Fruit fly (Drosophila melanogaster) whole organism, embryonic: ENCODE results near the gene wek.
A peak's percentile ranks its signal among the peaks of the same experiment; 100 is the strongest.

Source experiments
- Bteb2 ChIP-seq: fragments of 200-800 bp; sonication (Bioruptor generic); optimal IDR thresholded peaks from 2 replicates; lab custom pipeline; 2016; ENCODE audit warnings: missing biosample characterization, missing genetic modification characterization
- CG10267 ChIP-seq: fragments of 200-800 bp; sonication (Bioruptor generic); optimal IDR thresholded peaks from 2 replicates; lab custom pipeline; 2018; ENCODE audit warnings: missing biosample characterization, mild to moderate bottlenecking, missing genetic modification characterization, moderate library complexity
- CG10462 ChIP-seq: fragments of 200-800 bp; sonication (Bioruptor generic); optimal IDR thresholded peaks from 2 replicates; lab custom pipeline; 2016; ENCODE audit warnings: missing biosample characterization, missing genetic modification characterization
- CG10979 ChIP-seq: fragments of 200-800 bp; sonication (Bioruptor generic); optimal IDR thresholded peaks from 2 replicates; lab custom pipeline; 2018; ENCODE audit warnings: missing biosample characterization, mild to moderate bottlenecking, missing genetic modification characterization, moderate library complexity
- CG11247 ChIP-seq: fragments of 200-800 bp; sonication (Bioruptor generic); IDR thresholded peaks from 2 replicates; pipeline ENCODE4 v1.3.6; 2022; ENCODE audit warnings: missing biosample characterization, missing genetic modification characterization
- CG11398 ChIP-seq: fragments of 200-800 bp; sonication (Bioruptor generic); optimal IDR thresholded peaks from 2 replicates; lab custom pipeline; 2016; ENCODE audit warnings: missing biosample characterization, missing genetic modification characterization
- CG12391 ChIP-seq: fragments of 200-800 bp; sonication (Bioruptor generic); optimal IDR thresholded peaks from 3 replicates; lab custom pipeline; 2018; ENCODE audit warnings: missing biosample characterization, mild to moderate bottlenecking, missing genetic modification characterization, moderate library complexity
- CG12942 ChIP-seq: fragments of 200-800 bp; sonication (Bioruptor generic); optimal IDR thresholded peaks from 3 replicates; lab custom pipeline; 2016; ENCODE audit warnings: missing biosample characterization, missing genetic modification characterization
- CG13287 ChIP-seq: fragments of 200-800 bp; sonication (Bioruptor generic); IDR thresholded peaks from 2 replicates; pipeline ENCODE4 v1.3.6; 2022; ENCODE audit warnings: missing biosample characterization, missing genetic modification characterization; ENCODE audit not compliant: partially characterized antibody
- CG13775 ChIP-seq: fragments of 200-800 bp; sonication (Bioruptor generic); optimal IDR thresholded peaks from 3 replicates; lab custom pipeline; 2017; ENCODE audit warnings: missing biosample characterization, mild to moderate bottlenecking, missing genetic modification characterization
- CG13894 ChIP-seq: fragments of 200-800 bp; sonication (Bioruptor generic); optimal IDR thresholded peaks from 3 replicates; lab custom pipeline; 2018; ENCODE audit warnings: missing biosample characterization, mild to moderate bottlenecking, missing genetic modification characterization, moderate library complexity
- CG15011 ChIP-seq: fragments of 200-800 bp; sonication (Bioruptor generic); optimal IDR thresholded peaks from 3 replicates; lab custom pipeline; 2018; ENCODE audit warnings: missing biosample characterization, mild to moderate bottlenecking, missing genetic modification characterization
- CG1602 ChIP-seq: fragments of 200-800 bp; sonication (Bioruptor generic); optimal IDR thresholded peaks from 3 replicates; lab custom pipeline; 2016; ENCODE audit warnings: missing biosample characterization, missing genetic modification characterization
- CG17359 ChIP-seq: fragments of 200-800 bp; sonication (Bioruptor generic); optimal IDR thresholded peaks from 3 replicates; lab custom pipeline; 2018; ENCODE audit warnings: missing biosample characterization, mild to moderate bottlenecking, missing genetic modification characterization, moderate library complexity
- CG2199 ChIP-seq: fragments of 200-800 bp; sonication (Bioruptor generic); IDR thresholded peaks from 3 replicates; pipeline ENCODE4 v1.3.6; 2022; ENCODE audit warnings: missing biosample characterization, missing genetic modification characterization
- CG2712 ChIP-seq: fragments of 200-800 bp; optimal IDR thresholded peaks from 3 replicates; lab custom pipeline; 2019; ENCODE audit warnings: missing biosample characterization, mild to moderate bottlenecking, missing genetic modification characterization, moderate library complexity
- CG33557 ChIP-seq: fragments of 200-800 bp; sonication (Bioruptor generic); optimal IDR thresholded peaks from 2 replicates; lab custom pipeline; 2019; ENCODE audit warnings: missing biosample characterization, mild to moderate bottlenecking, missing genetic modification characterization, moderate library complexity
- CG3407 ChIP-seq: fragments of 200-800 bp; sonication (Bioruptor generic); optimal IDR thresholded peaks from 2 replicates; lab custom pipeline; 2018; ENCODE audit warnings: missing biosample characterization, mild to moderate bottlenecking, missing genetic modification characterization
- CG6254 ChIP-seq: fragments of 200-800 bp; sonication (Bioruptor generic); optimal IDR thresholded peaks from 3 replicates; lab custom pipeline; 2017; ENCODE audit warnings: mild to moderate bottlenecking, missing biosample characterization, missing genetic modification reagents, missing genetic modification characterization
- CG7839 ChIP-seq: fragments of 200-800 bp; sonication (Bioruptor generic); optimal IDR thresholded peaks from 3 replicates; lab custom pipeline; 2018; ENCODE audit warnings: missing biosample characterization, mild to moderate bottlenecking, missing genetic modification characterization, moderate library complexity
- CG8765 ChIP-seq: fragments of 200-800 bp; sonication (Bioruptor generic); IDR thresholded peaks from 2 replicates; pipeline ENCODE4 v1.3.6; 2022; ENCODE audit warnings: missing biosample characterization, missing genetic modification characterization
- CG9609 ChIP-seq: fragments of 200-800 bp; sonication (Bioruptor generic); optimal IDR thresholded peaks from 3 replicates; lab custom pipeline; 2016; ENCODE audit warnings: missing biosample characterization, missing genetic modification characterization
- Dref ChIP-seq: fragments of 200-800 bp; sonication (Bioruptor generic); IDR thresholded peaks from 2 replicates; pipeline ENCODE4 v1.3.6; 2022; ENCODE audit warnings: missing biosample characterization, missing genetic modification characterization
- E2f1 ChIP-seq: fragments of 200-800 bp; sonication (Bioruptor generic); IDR thresholded peaks from 2 replicates; pipeline ENCODE4 v1.3.6; 2022; ENCODE audit warnings: missing biosample characterization, missing genetic modification characterization
- E2f2 ChIP-seq: fragments of 200-800 bp; sonication (Bioruptor generic); IDR thresholded peaks from 2 replicates; pipeline ENCODE4 v1.3.6; 2022; ENCODE audit warnings: missing biosample characterization, missing genetic modification characterization
- HLH3B ChIP-seq: fragments of 200-800 bp; sonication (Bioruptor generic); IDR thresholded peaks from 2 replicates; pipeline ENCODE4 v1.3.6; 2022; ENCODE audit warnings: missing biosample characterization, missing genetic modification characterization
- HmgD ChIP-seq: fragments of 200-800 bp; sonication (Bioruptor generic); optimal IDR thresholded peaks from 3 replicates; lab custom pipeline; 2016; ENCODE audit warnings: missing biosample characterization, missing genetic modification characterization
- HmgZ ChIP-seq: fragments of 200-800 bp; sonication (Bioruptor generic); optimal IDR thresholded peaks from 2 replicates; lab custom pipeline; 2018; ENCODE audit warnings: missing biosample characterization, mild to moderate bottlenecking, missing genetic modification characterization
- Hr3 ChIP-seq: fragments of 200-800 bp; sonication (Bioruptor generic); optimal IDR thresholded peaks from 3 replicates; lab custom pipeline; 2016; ENCODE audit warnings: missing biosample characterization, missing genetic modification characterization
- MESR4 ChIP-seq: fragments of 200-800 bp; sonication (Bioruptor generic); optimal IDR thresholded peaks from 2 replicates; lab custom pipeline; 2018; ENCODE audit warnings: missing biosample characterization, mild to moderate bottlenecking, missing genetic modification characterization, moderate library complexity
- Myb ChIP-seq: fragments of 200-800 bp; sonication (Bioruptor generic); optimal IDR thresholded peaks from 2 replicates; lab custom pipeline; 2016; ENCODE audit warnings: missing biosample characterization, missing genetic modification characterization
- Ravus ChIP-seq: fragments of 200-800 bp; sonication (Bioruptor generic); IDR thresholded peaks from 2 replicates; pipeline ENCODE4 v1.3.6; 2022; ENCODE audit warnings: missing biosample characterization, missing genetic modification characterization
- Spps ChIP-seq: fragments of 200-800 bp; sonication (Bioruptor generic); optimal IDR thresholded peaks from 2 replicates; lab custom pipeline; 2018; ENCODE audit warnings: missing biosample characterization, mild to moderate bottlenecking, missing genetic modification characterization
- Sry-δ ChIP-seq: fragments of 200-800 bp; sonication (Bioruptor generic); optimal IDR thresholded peaks from 2 replicates; lab custom pipeline; 2016; ENCODE audit warnings: missing biosample characterization, missing genetic modification characterization
- bbx ChIP-seq: fragments of 200-800 bp; sonication (Bioruptor generic); IDR thresholded peaks from 2 replicates; pipeline ENCODE4 v1.3.6; 2022; ENCODE audit warnings: missing biosample characterization, missing genetic modification characterization; ENCODE audit not compliant: partially characterized antibody
- crp ChIP-seq, 2 experiments: fragments of 200-800 bp; sonication (Bioruptor generic); optimal IDR thresholded peaks; 2 replicates in 1 of 2; 3 replicates in 1 of 2; lab custom pipeline; 2017; ENCODE audit warnings: missing biosample characterization in 2 of 2, missing genetic modification characterization in 2 of 2, mild to moderate bottlenecking in 1 of 2, moderate library complexity in 1 of 2
- ftz-f1 ChIP-seq: fragments of 200-800 bp; sonication (Bioruptor generic); optimal IDR thresholded peaks from 2 replicates; lab custom pipeline; 2016; ENCODE audit warnings: missing biosample characterization, missing genetic modification characterization
- grau ChIP-seq: fragments of 200-800 bp; optimal IDR thresholded peaks from 3 replicates; lab custom pipeline; 2019; ENCODE audit warnings: missing biosample characterization, mild to moderate bottlenecking, missing genetic modification characterization, moderate library complexity
- ind ChIP-seq: fragments of 200-800 bp; sonication (Bioruptor generic); optimal IDR thresholded peaks from 3 replicates; lab custom pipeline; 2016; ENCODE audit warnings: missing biosample characterization, missing genetic modification characterization
- lmd ChIP-seq: fragments of 200-800 bp; sonication (Bioruptor generic); IDR thresholded peaks from 2 replicates; pipeline ENCODE4 v1.3.6; 2022; ENCODE audit warnings: missing biosample characterization, missing genetic modification characterization
- lov ChIP-seq, 2 experiments: fragments of 200-800 bp in 1 of 2; fragments of >200 bp in 1 of 2; sonication (Bioruptor generic) in 1 of 2; IDR thresholded peaks in 1 of 2; optimal IDR thresholded peaks in 1 of 2; 2 replicates in 1 of 2; 3 replicates in 1 of 2; pipeline versions ENCODE4 v1.3.6 to Lab custom; 2017 to 2022; ENCODE audit warnings: missing biosample characterization in 1 of 2, missing genetic modification characterization in 1 of 2
- p53 ChIP-seq: fragments of 200-800 bp; sonication (Bioruptor generic); optimal IDR thresholded peaks from 2 replicates; lab custom pipeline; 2016; ENCODE audit warnings: missing biosample characterization, missing genetic modification characterization
- pan ChIP-seq, 4 experiments: fragments of >200 bp in 3 of 4; fragments of 200-800 bp in 1 of 4; sonication (Bioruptor generic) in 1 of 4; optimal IDR thresholded peaks in 3 of 4; IDR thresholded peaks in 1 of 4; 2 replicates each; pipeline versions ENCODE4 v1.3.6 to Lab custom; 2017 to 2022; ENCODE audit warnings: missing biosample characterization in 2 of 4, missing genetic modification characterization in 2 of 4, mixed read lengths in 1 of 4
- ranshi ChIP-seq: fragments of 200-800 bp; sonication (Bioruptor generic); IDR thresholded peaks from 2 replicates; pipeline ENCODE4 v1.3.6; 2022; ENCODE audit warnings: missing biosample characterization, missing genetic modification characterization
- schlank ChIP-seq: fragments of 200-800 bp; sonication (Bioruptor generic); optimal IDR thresholded peaks from 2 replicates; lab custom pipeline; 2018; ENCODE audit warnings: missing biosample characterization, mild to moderate bottlenecking, missing genetic modification characterization
- ttk ChIP-seq: fragments of 200-800 bp; sonication (Bioruptor generic); IDR thresholded peaks from 2 replicates; pipeline ENCODE4 v2.1.2; 2022; ENCODE audit warnings: missing biosample characterization, missing genetic modification characterization
- vvl ChIP-seq: fragments of 200-800 bp; sonication (Bioruptor generic); IDR thresholded peaks from 2 replicates; pipeline ENCODE4 v1.3.6; 2022; ENCODE audit warnings: missing biosample characterization, missing genetic modification characterization
- zfh1 ChIP-seq: fragments of 200-800 bp; sonication (Bioruptor generic); IDR thresholded peaks from 3 replicates; pipeline ENCODE4 v1.3.6; 2022; ENCODE audit warnings: missing biosample characterization, missing genetic modification characterization

The wek gene

dm6 chr2L:15750523-15751258 is 17.5 kb downstream of the wek start, which contains the start of gene ND-B17 (continued):
- TF ChIP-seq HLH3B (GFP tag; lab: Robert Waterston, UW) (peak; percentile 33; the same call in 1 of the 2 replicates), pan (optimal IDR thresholded peaks at IDR 0.05; lab: Kevin White, UChicago) (peak in 1 of 2 experiments; percentile 55), pan (GFP tag; optimal IDR thresholded peaks at IDR 0.05 in 1 of 2, IDR thresholded peaks at IDR 0.05 in 1 of 2) (peak; percentile 27 to 58), CG8765 (GFP tag; lab: Robert Waterston, UW) (0 out of 2 replicates have a peak, but pooled peaks have one; percentile 29), Dref (GFP tag; lab: Robert Waterston, UW) (peak; percentile 37; the same call in 1 of the 2 replicates), CG12391 (tag; lab: Kevin White, UChicago) (peak; percentile 50), CG9609 (GFP tag; lab: Kevin White, UChicago) (peak; percentile 29), vvl (GFP tag; lab: Robert Waterston, UW) (peak; percentile 59; the same call in 1 of the 2 replicates), CG13287 (GFP tag; lab: Robert Waterston, UW) (peak; percentile 59), ind (peak; percentile 5), HmgD (GFP tag; lab: Kevin White, UChicago) (peak; percentile 61), CG10267 (tag; lab: Kevin White, UChicago) (peak; percentile 19), ttk (GFP tag; lab: Robert Waterston, UW) (peak; percentile 63), Bteb2 (GFP tag; lab: Kevin White, UChicago) (peak; percentile 0), HmgZ (tag; lab: Kevin White, UChicago) (peak; percentile 73), lov (optimal IDR thresholded peaks at IDR 0.05; lab: Kevin White, UChicago) (no peak), lov (GFP tag; IDR thresholded peaks at IDR 0.05; lab: Robert Waterston, UW) (no peak), lmd (peak; percentile 62), schlank (tag; lab: Kevin White, UChicago) (no peak), crp (GFP tag; optimal IDR thresholded peaks at IDR 0.05; lab: Kevin White, UChicago) (peak; percentile 75 to 96), ranshi (peak; percentile 63; the same call in 1 of the 2 replicates), CG15011 (GFP tag; lab: Kevin White, UChicago) (no peak), CG13775 (peak; percentile 1), CG33557 (GFP tag; lab: Kevin White, UChicago) (peak; percentile 3), Myb (GFP tag; lab: Kevin White, UChicago) (peak; percentile 38), CG7839 (tag; lab: Kevin White, UChicago) (no peak), E2f2 (GFP tag; lab: Robert Waterston, UW) (peak; percentile 57), CG10462 (GFP tag; lab: Kevin White, UChicago) (peak; percentile 19), MESR4 (GFP tag; lab: Kevin White, UChicago) (peak; percentile 86), Ravus (GFP tag; lab: Robert Waterston, UW) (no peak), zfh1 (GFP tag; lab: Robert Waterston, UW) (peak; percentile 74), CG2199 (0 out of 3 replicates have a peak, but pooled peaks have one; percentile 66), Spps (tag; lab: Kevin White, UChicago) (no peak), CG6254 (GFP tag; lab: Kevin White, UChicago) (no peak), CG2712 (tag; lab: Kevin White, UChicago) (peak; percentile 19), Hr3 (GFP tag; lab: Kevin White, UChicago) (peak; percentile 46), p53 (GFP tag; lab: Kevin White, UChicago) (peak; percentile 19), E2f1 (GFP tag; lab: Robert Waterston, UW) (peak; percentile 34), CG12942 (GFP tag; lab: Kevin White, UChicago) (peak; percentile 55), CG3407 (GFP tag; lab: Kevin White, UChicago) (peak; percentile 19), CG1602 (GFP tag; lab: Kevin White, UChicago) (peak; percentile 34), CG11398 (GFP tag; lab: Kevin White, UChicago) (no peak), ftz-f1 (GFP tag; lab: Kevin White, UChicago) (no peak), Sry-δ (peak; percentile 12), CG17359 (no peak), CG13894 (no peak), CG11247 (GFP tag; lab: Robert Waterston, UW) (peak; percentile 56), CG10979 (tag; lab: Kevin White, UChicago) (no peak), grau (tag; lab: Kevin White, UChicago) (peak; percentile 49), bbx (GFP tag; lab: Robert Waterston, UW) (peak; percentile 31; the same call in 1 of the 2 replicates)
